Fruit fly (Drosophila melanogaster) Kc167 (cell line): ENCODE measurements around the gene CG10466.

Experiments used
- Sin3A ChIP-seq: fragments of >200 bp; optimal IDR thresholded peaks from 2 replicates; lab custom pipeline; 2018; ENCODE audit warnings: missing external identifiers
- h ChIP-seq: fragments of >200 bp; optimal IDR thresholded peaks from 3 replicates; lab custom pipeline; 2018; ENCODE audit warnings: missing external identifiers

dm6 chr2L:19756040-19756439 is 35.9 kb upstream of the CG10466 start:
- TF ChIP-seq Sin3A, result no peak
- no peak for TF ChIP-seq h
